Fruit fly (Drosophila melanogaster) whole organism, embryonic: Measurements from ENCODE around the gene CG1231.
A peak's percentile ranks its signal among the peaks of the same experiment; 100 is the strongest.

Source experiments
- C15 ChIP-seq: fragments of 200-800 bp; sonication (Bioruptor generic); IDR thresholded peaks from 3 replicates; pipeline ENCODE4 v1.3.6; 2022; ENCODE audit warnings: missing biosample characterization, missing genetic modification characterization
- CG10321 ChIP-seq: fragments of 200-800 bp; sonication (Bioruptor generic); IDR thresholded peaks from 2 replicates; pipeline ENCODE4 v1.3.6; 2022; ENCODE audit warnings: missing biosample characterization, missing genetic modification characterization
- CG10431 ChIP-seq: fragments of 200-800 bp; sonication (Bioruptor generic); optimal IDR thresholded peaks from 3 replicates; lab custom pipeline; 2018; ENCODE audit warnings: missing biosample characterization, mild to moderate bottlenecking, missing genetic modification characterization
- CG11696 ChIP-seq: fragments of 200-800 bp; sonication (Bioruptor generic); IDR thresholded peaks from 2 replicates; pipeline ENCODE4 v1.3.6; 2022; ENCODE audit warnings: missing biosample characterization, missing genetic modification characterization
- CG12942 ChIP-seq: fragments of 200-800 bp; sonication (Bioruptor generic); optimal IDR thresholded peaks from 3 replicates; lab custom pipeline; 2016; ENCODE audit warnings: missing biosample characterization, missing genetic modification characterization
- CG15479 ChIP-seq: fragments of 200-800 bp; sonication (Bioruptor generic); optimal IDR thresholded peaks from 3 replicates; lab custom pipeline; 2019; ENCODE audit warnings: missing biosample characterization, mild to moderate bottlenecking, missing genetic modification characterization, moderate library complexity
- CG15696 ChIP-seq: fragments of 200-800 bp; sonication (Bioruptor generic); optimal IDR thresholded peaks from 2 replicates; lab custom pipeline; 2019; ENCODE audit warnings: missing biosample characterization, mild to moderate bottlenecking, missing genetic modification characterization, moderate library complexity
- CG1602 ChIP-seq: fragments of 200-800 bp; sonication (Bioruptor generic); optimal IDR thresholded peaks from 3 replicates; lab custom pipeline; 2016; ENCODE audit warnings: missing biosample characterization, missing genetic modification characterization
- CG16779 ChIP-seq: fragments of 200-800 bp; sonication (Bioruptor generic); IDR thresholded peaks from 2 replicates; pipeline ENCODE4 v1.3.6; 2022; ENCODE audit warnings: missing biosample characterization, missing genetic modification characterization
- CG18262 ChIP-seq: fragments of 200-800 bp; optimal IDR thresholded peaks from 3 replicates; lab custom pipeline; 2019; ENCODE audit warnings: missing biosample characterization, mild to moderate bottlenecking, missing genetic modification characterization, moderate library complexity
- CG2199 ChIP-seq: fragments of 200-800 bp; sonication (Bioruptor generic); IDR thresholded peaks from 3 replicates; pipeline ENCODE4 v1.3.6; 2022; ENCODE audit warnings: missing biosample characterization, missing genetic modification characterization
- CG2678 ChIP-seq: fragments of 200-800 bp; sonication (Bioruptor generic); optimal IDR thresholded peaks from 3 replicates; lab custom pipeline; 2019; ENCODE audit warnings: missing biosample characterization, mild to moderate bottlenecking, missing genetic modification characterization, moderate library complexity
- CG33213 ChIP-seq: fragments of 200-800 bp; sonication (Bioruptor generic); optimal IDR thresholded peaks from 3 replicates; lab custom pipeline; 2016; ENCODE audit warnings: missing biosample characterization, missing genetic modification characterization
- CG33557 ChIP-seq: fragments of 200-800 bp; sonication (Bioruptor generic); optimal IDR thresholded peaks from 2 replicates; lab custom pipeline; 2019; ENCODE audit warnings: missing biosample characterization, mild to moderate bottlenecking, missing genetic modification characterization, moderate library complexity
- CG3407 ChIP-seq: fragments of 200-800 bp; sonication (Bioruptor generic); optimal IDR thresholded peaks from 2 replicates; lab custom pipeline; 2018; ENCODE audit warnings: missing biosample characterization, mild to moderate bottlenecking, missing genetic modification characterization
- CG43689 ChIP-seq: fragments of 200-800 bp; sonication (Bioruptor generic); IDR thresholded peaks from 2 replicates; pipeline ENCODE4 v1.3.6; 2022; ENCODE audit warnings: missing biosample characterization, missing genetic modification characterization
- CG5180 ChIP-seq: fragments of 200-800 bp; sonication (Bioruptor generic); optimal IDR thresholded peaks from 3 replicates; lab custom pipeline; 2017; ENCODE audit warnings: missing biosample characterization, missing genetic modification characterization, mild to moderate bottlenecking, moderate library complexity, missing genetic modification reagents
- CG6683 ChIP-seq: fragments of 200-800 bp; sonication (Bioruptor generic); optimal IDR thresholded peaks from 2 replicates; lab custom pipeline; 2017; ENCODE audit warnings: missing biosample characterization, mild to moderate bottlenecking, missing genetic modification characterization, missing genetic modification reagents
- CG7556 ChIP-seq: fragments of 200-800 bp; sonication (Bioruptor generic); optimal IDR thresholded peaks from 2 replicates; lab custom pipeline; 2017; ENCODE audit warnings: missing biosample characterization, mild to moderate bottlenecking, missing genetic modification characterization
- CG8089 ChIP-seq: fragments of 200-800 bp; sonication (Bioruptor generic); optimal IDR thresholded peaks from 3 replicates; lab custom pipeline; 2016; ENCODE audit warnings: missing biosample characterization, missing genetic modification characterization
- Dip2 ChIP-seq: fragments of 200-800 bp; sonication (Bioruptor generic); IDR thresholded peaks from 2 replicates; pipeline ENCODE4 v1.3.6; 2022; ENCODE audit warnings: missing biosample characterization, missing genetic modification characterization
- Elba2 ChIP-seq: fragments of 200-800 bp; sonication (Bioruptor generic); optimal IDR thresholded peaks from 3 replicates; lab custom pipeline; 2016; ENCODE audit warnings: missing biosample characterization, missing genetic modification characterization
- Fer2 ChIP-seq: fragments of 200-800 bp; sonication (Bioruptor generic); optimal IDR thresholded peaks from 2 replicates; lab custom pipeline; 2018; ENCODE audit warnings: missing biosample characterization, mild to moderate bottlenecking, missing genetic modification characterization, moderate library complexity
- Gug ChIP-seq: fragments of 200-800 bp; sonication (Bioruptor generic); IDR thresholded peaks from 4 replicates; pipeline ENCODE4 v1.3.6; 2022; ENCODE audit warnings: missing biosample characterization, missing genetic modification characterization
- Mad ChIP-seq: fragments of 200-800 bp; sonication (Bioruptor generic); optimal IDR thresholded peaks from 2 replicates; lab custom pipeline; 2016; ENCODE audit warnings: missing biosample characterization, missing genetic modification characterization
- Neu2 ChIP-seq: fragments of 200-800 bp; sonication (Bioruptor generic); optimal IDR thresholded peaks from 3 replicates; lab custom pipeline; 2016; ENCODE audit warnings: missing biosample characterization, missing genetic modification characterization, borderline replicate concordance
- Oaz ChIP-seq: fragments of 200-800 bp; sonication (Bioruptor generic); IDR thresholded peaks from 2 replicates; pipeline ENCODE4 v1.3.6; 2022; ENCODE audit warnings: missing biosample characterization, missing genetic modification characterization
- Rfx ChIP-seq: fragments of 200-800 bp; sonication (Bioruptor generic); IDR thresholded peaks from 2 replicates; pipeline ENCODE4 v1.3.6; 2022; ENCODE audit warnings: missing biosample characterization, missing genetic modification characterization
- Sox100B ChIP-seq: fragments of 200-800 bp; sonication (Bioruptor generic); optimal IDR thresholded peaks from 3 replicates; lab custom pipeline; 2018; ENCODE audit warnings: missing biosample characterization, mild to moderate bottlenecking, missing genetic modification characterization
- TFAM ChIP-seq: fragments of 200-800 bp; sonication (Bioruptor generic); optimal IDR thresholded peaks from 2 replicates; lab custom pipeline; 2017; ENCODE audit warnings: missing biosample characterization, missing genetic modification characterization, inconsistent platforms
- amos ChIP-seq: fragments of 200-800 bp; sonication (Bioruptor generic); IDR thresholded peaks from 2 replicates; pipeline ENCODE4 v1.3.6; 2022; ENCODE audit warnings: missing biosample characterization, missing genetic modification characterization; ENCODE audit not compliant: partially characterized antibody
- bcd ChIP-seq: fragments of 200-800 bp; sonication (Bioruptor generic); optimal IDR thresholded peaks from 2 replicates; lab custom pipeline; 2017; ENCODE audit warnings: missing biosample characterization, mild to moderate bottlenecking, missing genetic modification characterization
- dati ChIP-seq: fragments of 200-800 bp; sonication (Bioruptor generic); IDR thresholded peaks from 2 replicates; pipeline ENCODE4 v1.3.6; 2022; ENCODE audit warnings: missing biosample characterization, missing genetic modification characterization
- dm ChIP-seq: fragments of 200-800 bp; sonication (Bioruptor generic); optimal IDR thresholded peaks from 3 replicates; lab custom pipeline; 2016; ENCODE audit warnings: missing biosample characterization, missing genetic modification characterization
- dmrt11E ChIP-seq: fragments of 200-800 bp; sonication (Bioruptor generic); optimal IDR thresholded peaks from 3 replicates; lab custom pipeline; 2018; ENCODE audit warnings: missing biosample characterization, mild to moderate bottlenecking, missing genetic modification characterization, moderate library complexity
- fru ChIP-seq: fragments of >200 bp; optimal IDR thresholded peaks from 2 replicates; lab custom pipeline; 2017
- lab ChIP-seq: fragments of 200-800 bp; sonication (Bioruptor generic); optimal IDR thresholded peaks from 3 replicates; lab custom pipeline; 2017; ENCODE audit warnings: missing biosample characterization, missing genetic modification characterization, mild to moderate bottlenecking, moderate library complexity, missing genetic modification reagents
- lbe ChIP-seq: fragments of 200-800 bp; sonication (Bioruptor generic); optimal IDR thresholded peaks from 2 replicates; lab custom pipeline; 2016; ENCODE audit warnings: missing biosample characterization, mild to moderate bottlenecking, missing genetic modification characterization
- lola ChIP-seq, 3 experiments: fragments of >200 bp in 2 of 3; fragments of 200-800 bp in 1 of 3; sonication (Bioruptor generic) in 1 of 3; optimal IDR thresholded peaks; 2 replicates each; lab custom pipeline; 2017 to 2019; ENCODE audit warnings: missing biosample characterization in 3 of 3, missing genetic modification characterization in 3 of 3, mild to moderate bottlenecking in 1 of 3, moderate library complexity in 1 of 3
- nmo ChIP-seq: fragments of 200-800 bp; sonication (Bioruptor generic); optimal IDR thresholded peaks from 2 replicates; lab custom pipeline; 2018; ENCODE audit warnings: missing biosample characterization, mild to moderate bottlenecking, missing genetic modification characterization, moderate library complexity
- pb ChIP-seq: fragments of 200-800 bp; sonication (Bioruptor generic); optimal IDR thresholded peaks from 3 replicates; lab custom pipeline; 2016; ENCODE audit warnings: missing biosample characterization, missing genetic modification characterization
- pzg ChIP-seq: fragments of 200-800 bp; sonication (Bioruptor generic); optimal IDR thresholded peaks from 3 replicates; lab custom pipeline; 2018; ENCODE audit warnings: missing biosample characterization, mild to moderate bottlenecking, missing genetic modification characterization, moderate library complexity
- repo ChIP-seq: fragments of 200-800 bp; sonication (Bioruptor generic); optimal IDR thresholded peaks from 2 replicates; lab custom pipeline; 2016; ENCODE audit warnings: missing biosample characterization, missing genetic modification characterization
- ro ChIP-seq: fragments of 200-800 bp; sonication (Bioruptor generic); IDR thresholded peaks from 2 replicates; pipeline ENCODE4 v1.3.6; 2022; ENCODE audit warnings: missing biosample characterization, missing genetic modification characterization
- sens ChIP-seq: fragments of 200-800 bp; sonication (Bioruptor generic); peaks from one replicate; lab custom pipeline; 2016; ENCODE audit warnings: missing biosample characterization, missing genetic modification characterization
- trh ChIP-seq: fragments of 200-800 bp; sonication (Bioruptor generic); optimal IDR thresholded peaks from 2 replicates; lab custom pipeline; 2016; ENCODE audit warnings: missing biosample characterization, missing genetic modification characterization
- tup ChIP-seq: fragments of 200-800 bp; sonication (Bioruptor generic); optimal IDR thresholded peaks from 2 replicates; lab custom pipeline; 2016; ENCODE audit warnings: missing biosample characterization, mild to moderate bottlenecking, missing genetic modification characterization, moderate library complexity
- twi ChIP-seq: fragments of 200-800 bp; optimal IDR thresholded peaks from 2 replicates; lab custom pipeline; 2019; ENCODE audit warnings: missing biosample characterization, mild to moderate bottlenecking, missing genetic modification characterization, moderate library complexity
- wor ChIP-seq: fragments of 200-800 bp; sonication (Bioruptor generic); IDR thresholded peaks from 2 replicates; pipeline ENCODE4 v1.3.6; 2022; ENCODE audit warnings: missing biosample characterization, missing genetic modification characterization
- zfh1 ChIP-seq: fragments of 200-800 bp; sonication (Bioruptor generic); IDR thresholded peaks from 3 replicates; pipeline ENCODE4 v1.3.6; 2022; ENCODE audit warnings: missing biosample characterization, missing genetic modification characterization

The CG1231 gene

DNA sequence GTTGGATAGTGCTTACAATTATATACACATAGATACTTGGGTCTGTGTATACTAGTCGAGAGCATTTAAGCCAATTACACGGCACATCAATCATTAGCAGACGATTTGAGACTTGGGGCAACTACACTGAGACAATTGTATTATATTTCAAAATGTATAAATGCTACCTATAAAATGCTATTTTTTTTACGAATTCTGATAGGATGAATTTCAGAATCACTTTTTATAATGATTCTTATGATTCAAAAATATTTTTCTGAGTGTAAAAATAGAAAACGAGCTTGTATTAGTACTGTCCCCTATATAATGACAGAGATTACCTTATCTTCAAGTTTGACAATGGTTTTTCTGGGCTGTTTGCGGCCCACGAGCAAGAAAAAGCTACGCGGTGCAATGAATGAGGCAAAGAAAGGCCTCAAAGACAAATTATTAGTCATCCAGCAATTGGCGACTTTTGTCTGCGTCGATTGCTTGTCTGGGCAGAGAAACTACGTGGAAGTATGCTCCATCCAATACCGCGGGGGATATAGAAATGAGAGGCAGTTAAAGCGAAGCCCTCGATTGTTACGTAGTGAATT is 5.5 kb upstream of the CG1231 start (continued):
- peak; percentile 16 for TF ChIP-seq CG6683 (GFP tag; lab: Kevin White, UChicago)
- TF ChIP-seq CG15696: peak; percentile 13
- TF ChIP-seq CG11696 (GFP tag; lab: Robert Waterston, UW): peak; percentile 69
- no peak for TF ChIP-seq pzg
- no peak for TF ChIP-seq CG16779 (GFP tag; lab: Robert Waterston, UW)
- no peak for TF ChIP-seq trh (GFP tag; lab: Kevin White, UChicago)
- TF ChIP-seq CG12942 (GFP tag; lab: Kevin White, UChicago): no peak
- TF ChIP-seq Gug: peak; percentile 49; the same call in 1 of the 4 replicates
- no peak for TF ChIP-seq twi (tag; lab: Kevin White, UChicago)
- TF ChIP-seq CG3407 (GFP tag; lab: Kevin White, UChicago): no peak
- TF ChIP-seq CG10321 (GFP tag; lab: Robert Waterston, UW): no peak
- peak; percentile 84 for TF ChIP-seq CG18262 (tag; lab: Kevin White, UChicago)
- peak; percentile 67 for TF ChIP-seq nmo (GFP tag; lab: Kevin White, UChicago)
- TF ChIP-seq CG15479 (GFP tag; lab: Kevin White, UChicago): no peak
- TF ChIP-seq ro (GFP tag; lab: Robert Waterston, UW): peak; percentile 38
- TF ChIP-seq dm (GFP tag; lab: Kevin White, UChicago): peak; percentile 22
- no peak for TF ChIP-seq Mad
- TF ChIP-seq lab (GFP tag; lab: Kevin White, UChicago): peak; percentile 90
- peak; percentile 69 for TF ChIP-seq CG7556 (GFP tag; lab: Kevin White, UChicago)
- peak; percentile 70; the same call in 2 of the 3 replicates for TF ChIP-seq zfh1 (GFP tag; lab: Robert Waterston, UW)
- peak; percentile 29 for TF ChIP-seq dmrt11E (tag; lab: Kevin White, UChicago)
- TF ChIP-seq CG33557 (GFP tag; lab: Kevin White, UChicago): no peak
- peak; percentile 63 for TF ChIP-seq Oaz (GFP tag; lab: Robert Waterston, UW)
- TF ChIP-seq repo (GFP tag; lab: Kevin White, UChicago): no peak
- peak; percentile 40 for TF ChIP-seq Fer2 (tag; lab: Kevin White, UChicago)
- TF ChIP-seq C15 (GFP tag; lab: Robert Waterston, UW): 0 out of 3 replicates have a peak, but pooled peaks have one; percentile 38
- TF ChIP-seq sens (GFP tag; lab: Kevin White, UChicago): peak; percentile 97
- peak; percentile 34 for TF ChIP-seq bcd (GFP tag; lab: Kevin White, UChicago)
- peak; percentile 86 for TF ChIP-seq Rfx (GFP tag; lab: Robert Waterston, UW)
- TF ChIP-seq Neu2 (GFP tag; lab: Kevin White, UChicago): no peak
- no peak for TF ChIP-seq Elba2 (GFP tag; lab: Kevin White, UChicago)
- peak; percentile 28 for TF ChIP-seq CG5180
- peak; percentile 41 for TF ChIP-seq pb (GFP tag; lab: Kevin White, UChicago)
- TF ChIP-seq amos (GFP tag; lab: Robert Waterston, UW): no peak
- peak; percentile 60 for TF ChIP-seq wor (GFP tag; lab: Robert Waterston, UW)
- peak; percentile 63 for TF ChIP-seq CG43689 (GFP tag; lab: Robert Waterston, UW)
- TF ChIP-seq CG2678: peak; percentile 88
- TF ChIP-seq TFAM (GFP tag; lab: Kevin White, UChicago): no peak
- no peak for TF ChIP-seq tup (GFP tag; lab: Kevin White, UChicago)
- no peak for TF ChIP-seq CG10431 (GFP tag; lab: Kevin White, UChicago)
- TF ChIP-seq CG2199 (GFP tag; lab: Robert Waterston, UW): peak; percentile 54; the same call in 1 of the 3 replicates
- TF ChIP-seq dati (GFP tag; lab: Robert Waterston, UW): peak; percentile 62; the same call in 1 of the 2 replicates
- TF ChIP-seq Dip2 (GFP tag; lab: Robert Waterston, UW): no peak
- no peak for TF ChIP-seq lbe (GFP tag; lab: Kevin White, UChicago)
- TF ChIP-seq CG1602: peak; percentile 23
- no peak for TF ChIP-seq Sox100B
- TF ChIP-seq CG33213 (GFP tag; lab: Kevin White, UChicago): peak; percentile 45
- TF ChIP-seq CG8089 (GFP tag; lab: Kevin White, UChicago): no peak
- no peak for TF ChIP-seq fru
- TF ChIP-seq lola (GFP tag; optimal IDR thresholded peaks at IDR 0.05; lab: Kevin White, UChicago): peak in 1 of 3 experiments; percentile 23
